Worm (Caenorhabditis elegans) whole organism, L2 larva: ENCODE data around the gene srw-120.
"Not testable (repeated sequence)": the region's sequence is repeated elsewhere in the genome, so short reads cannot be mapped to it uniquely, and the experiment has no call there.

Experiments
- C34F6.9 ChIP-seq: fragments of 150-350 bp; optimal IDR thresholded peaks from 2 replicates; lab custom pipeline; 2014; ENCODE audit warnings: missing biosample characterization, missing genetic modification characterization
- F13H6.1 ChIP-seq: sonication (generic microtip); optimal IDR thresholded peaks from 2 replicates; lab custom pipeline; 2016; ENCODE audit warnings: missing genetic modification characterization, missing compliant biosample characterization
- alr-1 ChIP-seq: fragments of 150-350 bp; optimal IDR thresholded peaks from 2 replicates; lab custom pipeline; 2014; ENCODE audit warnings: missing biosample characterization, missing genetic modification characterization
- blmp-1 ChIP-seq: sonication (generic microtip); optimal IDR thresholded peaks from 2 replicates; lab custom pipeline; 2017; ENCODE audit warnings: missing genetic modification characterization, mild to moderate bottlenecking, missing compliant biosample characterization, antibody characterized with exemption, moderate library complexity; ENCODE audit not compliant: insufficient read depth
- ceh-16 ChIP-seq: fragments of 150-350 bp; optimal IDR thresholded peaks from 2 replicates; lab custom pipeline; 2014; ENCODE audit warnings: missing biosample characterization, missing genetic modification characterization
- ceh-82 ChIP-seq: fragments of 150-350 bp; optimal IDR thresholded peaks from 2 replicates; lab custom pipeline; 2014; ENCODE audit warnings: missing biosample characterization, missing genetic modification characterization
- crh-2 ChIP-seq: sonication (generic microtip); optimal IDR thresholded peaks from 2 replicates; lab custom pipeline; 2017; ENCODE audit warnings: missing biosample characterization, missing genetic modification characterization
- egl-27 ChIP-seq: sonication (generic microtip); optimal IDR thresholded peaks from 3 replicates; lab custom pipeline; 2017; ENCODE audit warnings: missing biosample characterization, missing genetic modification reagents, missing genetic modification characterization
- elt-1 ChIP-seq: fragments of 150-350 bp; optimal IDR thresholded peaks from 2 replicates; lab custom pipeline; 2014; ENCODE audit warnings: missing biosample characterization, missing genetic modification characterization
- elt-3 ChIP-seq: sonication (generic microtip); optimal IDR thresholded peaks from 2 replicates; lab custom pipeline; 2017; ENCODE audit warnings: missing biosample characterization, missing genetic modification characterization
- fos-1 ChIP-seq: fragments of 150-350 bp; optimal IDR thresholded peaks from 2 replicates; lab custom pipeline; 2014; ENCODE audit warnings: missing biosample characterization, missing genetic modification characterization
- lin-11 ChIP-seq: fragments of 150-350 bp; sonication (generic microtip); optimal IDR thresholded peaks from 2 replicates; lab custom pipeline; 2014; ENCODE audit warnings: missing biosample characterization, missing genetic modification characterization, inconsistent platforms, mixed read lengths
- lin-39 ChIP-seq: fragments of 150-350 bp; optimal IDR thresholded peaks from 2 replicates; lab custom pipeline; 2014; ENCODE audit warnings: missing biosample characterization, missing genetic modification reagents, missing genetic modification characterization
- lsy-2 ChIP-seq, 2 experiments: fragments of 150-350 bp in 1 of 2; sonication (generic microtip) in 1 of 2; optimal IDR thresholded peaks; 2 replicates each; lab custom pipeline; 2014 to 2017; ENCODE audit warnings: missing biosample characterization in 2 of 2, missing genetic modification characterization in 2 of 2
- mab-5 ChIP-seq: fragments of 150-350 bp; optimal IDR thresholded peaks from 2 replicates; lab custom pipeline; 2014; ENCODE audit warnings: missing biosample characterization, missing genetic modification characterization
- mbf-1 ChIP-seq: sonication (generic microtip); optimal IDR thresholded peaks from 2 replicates; lab custom pipeline; 2017; ENCODE audit warnings: missing biosample characterization, missing genetic modification characterization
- nhr-10 ChIP-seq: sonication (generic microtip); optimal IDR thresholded peaks from 2 replicates; lab custom pipeline; 2017; ENCODE audit warnings: missing biosample characterization, missing genetic modification characterization
- nhr-11 ChIP-seq: fragments of 150-350 bp; optimal IDR thresholded peaks from 2 replicates; lab custom pipeline; 2014; ENCODE audit warnings: missing biosample characterization, missing genetic modification characterization
- nhr-12 ChIP-seq: fragments of 150-350 bp; optimal IDR thresholded peaks from 2 replicates; lab custom pipeline; 2014; ENCODE audit warnings: missing biosample characterization, missing genetic modification characterization
- nhr-129 ChIP-seq: fragments of 150-350 bp; optimal IDR thresholded peaks from 2 replicates; lab custom pipeline; 2014; ENCODE audit warnings: missing biosample characterization, missing genetic modification characterization
- nhr-21 ChIP-seq: fragments of 150-350 bp; optimal IDR thresholded peaks from 2 replicates; lab custom pipeline; 2014; ENCODE audit warnings: missing biosample characterization, missing genetic modification characterization
- nhr-23 ChIP-seq: fragments of 150-350 bp; optimal IDR thresholded peaks from 2 replicates; lab custom pipeline; 2014; ENCODE audit warnings: missing biosample characterization, missing genetic modification reagents, missing genetic modification characterization
- nhr-237 ChIP-seq: fragments of 150-350 bp; optimal IDR thresholded peaks from 2 replicates; lab custom pipeline; 2014; ENCODE audit warnings: missing biosample characterization, missing genetic modification characterization
- nhr-6 ChIP-seq: fragments of 150-350 bp; optimal IDR thresholded peaks from 2 replicates; lab custom pipeline; 2014; ENCODE audit warnings: missing biosample characterization, missing genetic modification characterization
- nhr-77 ChIP-seq: fragments of 150-350 bp; optimal IDR thresholded peaks from 2 replicates; lab custom pipeline; 2014; ENCODE audit warnings: missing biosample characterization, missing genetic modification characterization
- peb-1 ChIP-seq: fragments of 150-350 bp; optimal IDR thresholded peaks from 2 replicates; lab custom pipeline; 2014; ENCODE audit warnings: missing biosample characterization, missing genetic modification characterization
- sem-4 ChIP-seq: fragments of 150-350 bp; optimal IDR thresholded peaks from 2 replicates; lab custom pipeline; 2014; ENCODE audit warnings: missing biosample characterization, missing genetic modification reagents, missing genetic modification characterization
- sma-9 ChIP-seq, 2 experiments: fragments of 150-350 bp in 1 of 2; sonication (generic microtip) in 1 of 2; optimal IDR thresholded peaks; 2 replicates each; lab custom pipeline; 2014 to 2016; ENCODE audit warnings: missing genetic modification characterization in 2 of 2, mild to moderate bottlenecking in 1 of 2, missing biosample characterization in 1 of 2, missing compliant biosample characterization in 1 of 2, missing genetic modification reagents in 1 of 2, moderate library complexity in 1 of 2
- snpc-4 ChIP-seq: fragments of 150-350 bp; optimal IDR thresholded peaks from 2 replicates; lab custom pipeline; 2014; ENCODE audit warnings: missing biosample characterization, missing genetic modification characterization
- unc-55 ChIP-seq: fragments of 150-350 bp; sonication (generic microtip); optimal IDR thresholded peaks from 3 replicates; lab custom pipeline; 2014; ENCODE audit warnings: missing biosample characterization, missing genetic modification reagents, missing genetic modification characterization
- zag-1 ChIP-seq: fragments of 150-350 bp; optimal IDR thresholded peaks from 2 replicates; lab custom pipeline; 2014; ENCODE audit warnings: missing biosample characterization, missing genetic modification characterization
- ztf-1 ChIP-seq: fragments of 200-800 bp; sonication (Bioruptor generic); conservative IDR thresholded peaks from 2 replicates; pipeline ENCODE4 v1.3.6; 2022; ENCODE audit warnings: missing genetic modification characterization, missing compliant biosample characterization
- ztf-11 ChIP-seq: sonication (generic microtip); optimal IDR thresholded peaks from 2 replicates; lab custom pipeline; 2017; ENCODE audit warnings: missing biosample characterization, missing genetic modification characterization

The srw-120 gene

ce11 chrV:2985309-2985708, 10.7 kb downstream of the srw-120 start, which contains the start of gene srw-139:
srw-139 (minus strand) TSS chrV:2985409.
- TF ChIP-seq mab-5 (tag; lab: Kevin White, UChicago) = no peak
- no peak for TF ChIP-seq lin-11 (tag; lab: Kevin White, UChicago)
- no peak for TF ChIP-seq lin-39 (tag; lab: Kevin White, UChicago)
- no peak for TF ChIP-seq nhr-21 (tag; lab: Kevin White, UChicago)
- TF ChIP-seq F13H6.1 (tag; lab: Kevin White, UChicago) = no peak
- TF ChIP-seq zag-1 (tag; lab: Kevin White, UChicago) = no peak
- no peak for TF ChIP-seq nhr-129 (tag; lab: Kevin White, UChicago)
- TF ChIP-seq sem-4 (tag; lab: Kevin White, UChicago) = no peak
- TF ChIP-seq nhr-10 = no peak
- TF ChIP-seq fos-1 = no peak

- TF ChIP-seq ztf-1 (no peak), snpc-4 (no peak), elt-1 (tag; lab: Kevin White, UChicago) (no peak), lin-39 (tag; lab: Kevin White, UChicago) (no peak), alr-1 (tag; lab: Kevin White, UChicago) (no peak)
Observed at ce11 chrV:2983351-2983750, 12.7 kb downstream of the srw-120 start, which contains the start of gene srw-117. srw-117 (minus strand) TSS chrV:2983451.

- TF ChIP-seq egl-27 (tag; lab: Kevin White, UChicago) = no peak
- TF ChIP-seq blmp-1 (tag; lab: Kevin White, UChicago) = no peak
- no peak for TF ChIP-seq F13H6.1 (tag; lab: Kevin White, UChicago)
- TF ChIP-seq crh-2 (tag; lab: Kevin White, UChicago) = no peak
- no peak for TF ChIP-seq alr-1 (tag; lab: Kevin White, UChicago)
- TF ChIP-seq elt-3 = no peak
- no peak for TF ChIP-seq nhr-10
- no peak for TF ChIP-seq peb-1 (tag; lab: Kevin White, UChicago)
- no peak for TF ChIP-seq ztf-11 (tag; lab: Kevin White, UChicago)
- TF ChIP-seq nhr-237 (tag; lab: Kevin White, UChicago) = no peak
Observed at ce11 chrV:2979978-2980377, 16.0 kb downstream of the srw-120 start, which contains the start of gene srw-118. srw-118 (minus strand) TSS chrV:2980078.

- TF ChIP-seq mbf-1 (tag; lab: Kevin White, UChicago) = no peak
- no peak for TF ChIP-seq C34F6.9
- no peak for TF ChIP-seq lsy-2 (tag; optimal IDR thresholded peaks at IDR 0.05; lab: Kevin White, UChicago)
- no peak for TF ChIP-seq sem-4 (tag; lab: Kevin White, UChicago)
- no peak for TF ChIP-seq egl-27 (tag; lab: Kevin White, UChicago)
- no peak for TF ChIP-seq nhr-6 (tag; lab: Kevin White, UChicago)
- TF ChIP-seq ceh-82 (tag; lab: Kevin White, UChicago) = no peak
- TF ChIP-seq ztf-11 (tag; lab: Kevin White, UChicago) = no peak
- no peak for TF ChIP-seq alr-1 (tag; lab: Kevin White, UChicago)
- no peak for TF ChIP-seq sma-9 (GFP tag; optimal IDR thresholded peaks at IDR 0.05; lab: Kevin White, UChicago)
- TF ChIP-seq sma-9 (tag; optimal IDR thresholded peaks at IDR 0.05; lab: Kevin White, UChicago) = no peak
- no peak for TF ChIP-seq elt-1 (tag; lab: Kevin White, UChicago)
- no peak for TF ChIP-seq lin-39 (tag; lab: Kevin White, UChicago)
- TF ChIP-seq ztf-1 = no peak
- TF ChIP-seq nhr-23 = no peak
- TF ChIP-seq nhr-12 (tag; lab: Kevin White, UChicago) = no peak
- TF ChIP-seq unc-55 (GFP tag; lab: Kevin White, UChicago) = no peak
- no peak for TF ChIP-seq nhr-237 (tag; lab: Kevin White, UChicago)
- no peak for TF ChIP-seq nhr-77 (tag; lab: Kevin White, UChicago)
- TF ChIP-seq crh-2 (tag; lab: Kevin White, UChicago) = no peak
- no peak for TF ChIP-seq ceh-16 (tag; lab: Kevin White, UChicago)
- TF ChIP-seq, all 48 proteins: peak for 0
Observed at ce11 chrV:2976287-2976686, 19.7 kb downstream of the srw-120 start, which contains the start of gene srw-124. srw-124 (plus strand) TSS chrV:2976587.

ce11 chrV:2975285-2975684, 20.7 kb downstream of the srw-120 start, which contains the start of gene srw-123:
srw-123 (minus strand) TSS chrV:2975385.
- not testable (repeated sequence) for TF ChIP-seq nhr-11, ztf-11, F13H6.1 (tag; lab: Kevin White, UChicago)
- TF ChIP-seq, all 48 proteins: peak for 0; not testable (repeated sequence) for 48
